Worm (Caenorhabditis elegans): Measurements from ENCODE around the gene cox-14.

DNA sequence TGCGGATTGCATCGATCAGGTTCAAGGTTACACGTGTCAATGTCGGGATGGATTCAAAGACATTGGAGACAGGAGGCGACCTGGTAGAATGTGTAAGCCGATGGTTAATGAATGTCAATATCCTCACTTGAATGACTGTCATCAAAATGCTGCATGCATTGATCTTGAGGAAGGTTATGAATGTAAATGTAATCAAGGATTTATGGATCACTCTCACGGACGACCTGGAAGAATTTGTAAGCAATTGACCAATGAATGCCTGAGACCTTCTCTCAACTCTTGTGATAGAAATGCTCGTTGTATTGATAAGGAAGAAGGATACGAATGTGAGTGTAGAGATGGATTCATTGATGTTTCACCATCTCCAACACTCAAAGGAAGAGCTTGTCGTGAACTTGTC, 40.7 kb upstream of the cox-14 start:
- TF ChIP-seq bed-2 (GFP tag; IDR thresholded peaks at IDR 0.05) (no peak), ceh-58 (GFP tag; IDR thresholded peaks at IDR 0.05) (no peak), sptf-2 (GFP tag; optimal IDR thresholded peaks at IDR 0.05) (no peak), snpc-1.3 (tag; optimal IDR thresholded peaks at IDR 0.05; ENCODE audit: insufficient read depth) (no peak), cebp-1 (GFP tag; IDR thresholded peaks at IDR 0.05) (no peak), cebp-1 (tag; optimal IDR thresholded peaks at IDR 0.05) (no peak), attf-5 (GFP tag; optimal IDR thresholded peaks at IDR 0.05) (no peak), egl-18 (GFP tag; IDR thresholded peaks at IDR 0.05) (no peak), ceh-79 (tag; optimal IDR thresholded peaks at IDR 0.05) (no peak), let-526 (GFP tag; IDR thresholded peaks at IDR 0.05) (no peak), mxl-1 (tag; optimal IDR thresholded peaks at IDR 0.05) (no peak), atf-7 (tag; optimal IDR thresholded peaks at IDR 0.05) (no peak), Y95B8A.8 (GFP tag; IDR thresholded peaks at IDR 0.05) (no peak), nfya-1 (tag; optimal IDR thresholded peaks at IDR 0.05; ENCODE audit: borderline replicate concordance, insufficient read depth) (no peak), sdz-38 (tag; optimal IDR thresholded peaks at IDR 0.05) (no peak)
